Fruit fly (Drosophila melanogaster) whole organism, wandering third instar larva: Measurements from ENCODE around the gene osa.

Experiments used
- Abd-B ChIP-seq: fragments of >200 bp; optimal IDR thresholded peaks from 2 replicates; lab custom pipeline; 2017; ENCODE audit warnings: missing biosample characterization, missing genetic modification characterization
- CG32264 ChIP-seq: fragments of 200-800 bp; sonication (Bioruptor generic); optimal IDR thresholded peaks from 2 replicates; lab custom pipeline; 2016; ENCODE audit warnings: missing biosample characterization, missing genetic modification characterization
- CG9705 ChIP-seq: fragments of 200-800 bp; sonication (Bioruptor generic); optimal IDR thresholded peaks from 2 replicates; lab custom pipeline; 2018; ENCODE audit warnings: missing biosample characterization, mild to moderate bottlenecking, missing genetic modification characterization
- CrebA ChIP-seq: fragments of 200-800 bp; sonication (Bioruptor generic); optimal IDR thresholded peaks from 2 replicates; lab custom pipeline; 2016; ENCODE audit warnings: missing biosample characterization, mild to moderate bottlenecking, missing genetic modification characterization, borderline replicate concordance
- Dfd ChIP-seq: fragments of >200 bp; optimal IDR thresholded peaks from 2 replicates; lab custom pipeline; 2017; ENCODE audit warnings: missing biosample characterization, missing genetic modification characterization
- Dif ChIP-seq: fragments of 200-275, 200-300 bp; sonication (Bioruptor generic); optimal IDR thresholded peaks from 2 replicates; lab custom pipeline; 2018; ENCODE audit warnings: missing biosample characterization, missing genetic modification characterization; ENCODE audit not compliant: partially characterized antibody
- GATAd ChIP-seq: sonication (Bioruptor generic); optimal IDR thresholded peaks from 2 replicates; lab custom pipeline; 2016; ENCODE audit warnings: missing biosample characterization, missing genetic modification characterization
- HLH106 ChIP-seq: fragments of 200-800 bp; optimal IDR thresholded peaks from 3 replicates; lab custom pipeline; 2019; ENCODE audit warnings: missing biosample characterization, mild to moderate bottlenecking, missing genetic modification characterization, moderate library complexity
- Hnf4 ChIP-seq: fragments of 200-800 bp; sonication (Bioruptor generic); optimal IDR thresholded peaks from 2 replicates; lab custom pipeline; 2016; ENCODE audit warnings: missing biosample characterization, mild to moderate bottlenecking, missing genetic modification characterization
- Hr78 ChIP-seq: fragments of >200 bp; optimal IDR thresholded peaks from 2 replicates; lab custom pipeline; 2017; ENCODE audit warnings: missing biosample characterization, missing genetic modification characterization
- Hr83 ChIP-seq: fragments of 200-300 bp; sonication (Bioruptor generic); optimal IDR thresholded peaks from 2 replicates; lab custom pipeline; 2016; ENCODE audit warnings: missing biosample characterization, mild to moderate bottlenecking, missing genetic modification characterization, moderate library complexity; ENCODE audit not compliant: poor library complexity, severe bottlenecking
- Jra ChIP-seq: sonication (Bioruptor generic); optimal IDR thresholded peaks from 2 replicates; lab custom pipeline; 2016; ENCODE audit warnings: missing biosample characterization, missing genetic modification characterization
- Mio ChIP-seq: sonication (Bioruptor generic); optimal IDR thresholded peaks from 2 replicates; lab custom pipeline; 2016; ENCODE audit warnings: missing biosample characterization, missing genetic modification characterization
- Myc ChIP-seq: fragments of >200 bp; optimal IDR thresholded peaks from 2 replicates; lab custom pipeline; 2017
- N ChIP-seq: fragments of >200 bp; optimal IDR thresholded peaks from 2 replicates; lab custom pipeline; 2018; ENCODE audit warnings: missing biosample characterization, missing external identifiers, missing genetic modification characterization
- OdsH ChIP-seq: fragments of 200-800 bp; sonication (Bioruptor generic); optimal IDR thresholded peaks from 2 replicates; lab custom pipeline; 2016; ENCODE audit warnings: missing biosample characterization, mild to moderate bottlenecking, missing genetic modification characterization
- Rel ChIP-seq, 2 experiments: fragments of 200-800 bp; sonication (Bioruptor generic) in 1 of 2; optimal IDR thresholded peaks; 2 replicates in 1 of 2; 3 replicates in 1 of 2; lab custom pipeline; 2016 to 2019; ENCODE audit warnings: mild to moderate bottlenecking in 2 of 2, missing biosample characterization in 2 of 2, missing genetic modification characterization in 2 of 2, moderate library complexity in 1 of 2
- Sp1 ChIP-seq: fragments of 200-800 bp; sonication (Bioruptor generic); optimal IDR thresholded peaks from 3 replicates; lab custom pipeline; 2019; ENCODE audit warnings: missing biosample characterization, mild to moderate bottlenecking, missing genetic modification characterization, moderate library complexity
- Vsx2 ChIP-seq: fragments of 200-300, 225-300 bp; sonication (Bioruptor generic); optimal IDR thresholded peaks from 2 replicates; lab custom pipeline; 2018; ENCODE audit warnings: missing biosample characterization, missing genetic modification characterization; ENCODE audit not compliant: partially characterized antibody
- br ChIP-seq: fragments of 200-800 bp; sonication (Bioruptor generic); optimal IDR thresholded peaks from 2 replicates; lab custom pipeline; 2016; ENCODE audit warnings: missing biosample characterization, missing genetic modification characterization
- brk ChIP-seq: fragments of 200-800 bp; sonication (Bioruptor generic); optimal IDR thresholded peaks from 2 replicates; lab custom pipeline; 2016; ENCODE audit warnings: missing biosample characterization, mild to moderate bottlenecking, missing genetic modification characterization
- dl ChIP-seq, 2 experiments: fragments of 175-275, 200-275 bp in 1 of 2; fragments of 200-275 bp in 1 of 2; sonication (Bioruptor generic); optimal IDR thresholded peaks; lab custom pipeline; 2018; ENCODE audit warnings: mild to moderate bottlenecking in 2 of 2, missing biosample characterization in 2 of 2, missing genetic modification characterization in 2 of 2, moderate library complexity in 2 of 2; ENCODE audit not compliant: partially characterized antibody in 2 of 2, insufficient read depth in 1 of 2
- dmrt93B ChIP-seq: fragments of 200-800 bp; sonication (Bioruptor generic); optimal IDR thresholded peaks from 2 replicates; lab custom pipeline; 2018; ENCODE audit warnings: missing biosample characterization, mild to moderate bottlenecking, missing genetic modification characterization
- dsf ChIP-seq: sonication (Bioruptor generic); optimal IDR thresholded peaks from 2 replicates; lab custom pipeline; 2016; ENCODE audit warnings: missing biosample characterization, missing genetic modification characterization, borderline replicate concordance
- ey ChIP-seq: fragments of 200-800 bp; sonication (Bioruptor generic); optimal IDR thresholded peaks from 2 replicates; lab custom pipeline; 2016; ENCODE audit warnings: missing biosample characterization, missing genetic modification characterization
- foxo ChIP-seq, 2 experiments: fragments of 200-800 bp; sonication (Bioruptor generic); optimal IDR thresholded peaks; 2 replicates in 1 of 2; 3 replicates in 1 of 2; lab custom pipeline; 2016 to 2017; ENCODE audit warnings: missing biosample characterization in 2 of 2, missing genetic modification characterization in 2 of 2
- fru ChIP-seq: fragments of 200-800 bp; sonication (Bioruptor generic); optimal IDR thresholded peaks from 3 replicates; lab custom pipeline; 2016; ENCODE audit warnings: missing biosample characterization, mild to moderate bottlenecking, missing genetic modification characterization
- h ChIP-seq: fragments of 200-800 bp; sonication (Bioruptor generic); optimal IDR thresholded peaks from 3 replicates; lab custom pipeline; 2016; ENCODE audit warnings: missing biosample characterization, mild to moderate bottlenecking, missing genetic modification characterization
- jim ChIP-seq: fragments of 175-275, 200-325 bp; sonication (Bioruptor generic); optimal IDR thresholded peaks from 2 replicates; lab custom pipeline; 2016; ENCODE audit warnings: missing biosample characterization, mild to moderate bottlenecking, missing genetic modification characterization
- lola ChIP-seq: fragments of >200 bp; optimal IDR thresholded peaks from 2 replicates; lab custom pipeline; 2017; ENCODE audit warnings: missing biosample characterization, missing genetic modification characterization
- pan ChIP-seq: fragments of >200 bp; optimal IDR thresholded peaks from 2 replicates; lab custom pipeline; 2017
- psq ChIP-seq: fragments of 200-800 bp; sonication (Bioruptor generic); optimal IDR thresholded peaks from 3 replicates; lab custom pipeline; 2017; ENCODE audit warnings: missing biosample characterization, mild to moderate bottlenecking, missing genetic modification characterization, moderate library complexity
- rgr ChIP-seq: fragments of 200-800 bp; sonication (Bioruptor generic); optimal IDR thresholded peaks from 3 replicates; lab custom pipeline; 2016; ENCODE audit warnings: missing biosample characterization, mild to moderate bottlenecking, missing genetic modification characterization
- sage ChIP-seq: fragments of 200-800 bp; sonication (Bioruptor generic); optimal IDR thresholded peaks from 2 replicates; lab custom pipeline; 2016; ENCODE audit warnings: missing biosample characterization, mild to moderate bottlenecking, missing genetic modification characterization
- sv ChIP-seq: fragments of 200-800 bp; sonication (Bioruptor generic); optimal IDR thresholded peaks from 3 replicates; lab custom pipeline; 2016; ENCODE audit warnings: missing biosample characterization, missing genetic modification characterization
- tai ChIP-seq: sonication (Bioruptor generic); optimal IDR thresholded peaks from 2 replicates; lab custom pipeline; 2016; ENCODE audit warnings: missing biosample characterization, missing genetic modification characterization
- usp ChIP-seq: fragments of >200 bp; optimal IDR thresholded peaks from 2 replicates; lab custom pipeline; 2017; ENCODE audit warnings: missing biosample characterization, missing genetic modification characterization
- woc ChIP-seq: sonication (Bioruptor generic); optimal IDR thresholded peaks from 2 replicates; lab custom pipeline; 2016; ENCODE audit warnings: missing biosample characterization, mild to moderate bottlenecking, missing genetic modification characterization

Gene osa

DNA sequence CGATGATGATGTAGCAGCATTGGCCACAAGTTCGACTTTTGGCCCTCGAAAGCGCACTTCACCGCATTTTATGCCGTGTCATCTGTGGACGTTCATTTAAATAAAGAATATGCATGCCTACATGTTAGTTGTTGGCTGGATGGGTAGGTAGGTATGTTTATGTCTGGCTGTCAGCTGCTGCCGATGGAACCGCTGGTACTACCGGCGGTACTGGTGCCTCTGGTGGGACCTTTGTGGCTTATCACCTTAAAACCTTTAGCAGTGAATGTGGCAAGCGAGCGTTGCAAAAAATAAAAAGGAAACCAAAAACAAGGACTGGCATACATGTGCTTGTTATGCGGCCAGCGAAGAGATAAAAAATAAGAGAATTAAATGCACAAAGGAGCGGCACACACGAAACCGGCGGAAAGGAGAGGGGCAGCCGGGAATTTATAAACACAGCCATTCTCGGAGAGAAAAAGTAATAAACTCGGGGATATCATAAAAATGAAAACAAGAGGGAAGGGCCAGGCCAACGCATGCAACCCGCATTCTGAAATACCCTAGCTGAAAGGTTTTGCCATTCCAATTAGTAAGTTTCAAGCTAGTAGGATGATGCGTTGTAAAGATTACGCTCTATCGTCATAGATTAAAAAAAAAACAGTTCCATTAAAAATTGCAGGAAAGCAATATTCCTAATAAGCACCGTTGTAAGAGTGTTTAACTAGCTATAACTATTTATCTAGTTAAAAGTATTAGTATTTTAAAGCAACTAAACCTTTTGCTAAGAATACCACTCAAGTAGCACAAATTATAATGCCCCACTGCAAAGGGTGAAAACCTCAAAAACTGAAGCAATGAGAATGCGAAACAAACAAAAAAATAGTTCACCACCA lies 15.9 kb downstream of the osa start:
- TF ChIP-seq CrebA (GFP tag; lab: Kevin White, UChicago) (peak; percentile 21), usp (GFP tag; lab: Kevin White, UChicago) (no peak), Dif (GFP tag; lab: Kevin White, UChicago) (no peak), dl (GFP tag; optimal IDR thresholded peaks at IDR 0.05; lab: Kevin White, UChicago; ENCODE audit: insufficient read depth in 1 of 2, partially characterized antibody in 2 of 2) (no peak), HLH106 (tag; lab: Kevin White, UChicago) (peak; percentile 52), Rel (GFP tag; optimal IDR thresholded peaks at IDR 0.05; lab: Kevin White, UChicago) (no peak), Rel (tag; optimal IDR thresholded peaks at IDR 0.05; lab: Kevin White, UChicago) (peak; percentile 60), brk (GFP tag; lab: Kevin White, UChicago) (no peak), fru (peak; percentile 66), CG9705 (no peak), sv (GFP tag; lab: Kevin White, UChicago) (no peak), CG32264 (GFP tag; lab: Kevin White, UChicago) (no peak), Abd-B (no peak), rgr (GFP tag; lab: Kevin White, UChicago) (peak; percentile 35), dsf (GFP tag; lab: Kevin White, UChicago) (no peak), psq (GFP tag; lab: Kevin White, UChicago) (peak; percentile 46), Hnf4 (GFP tag; lab: Kevin White, UChicago) (no peak), dmrt93B (peak; percentile 5), jim (GFP tag; lab: Kevin White, UChicago) (no peak), Vsx2 (GFP tag; lab: Kevin White, UChicago) (no peak), Dfd (no peak), woc (GFP tag; lab: Kevin White, UChicago) (peak; percentile 44), lola (GFP tag; lab: Kevin White, UChicago) (no peak), br (peak; percentile 41), tai (no peak), Myc (lab: Kevin White, UChicago) (no peak), Hr83 (GFP tag; lab: Kevin White, UChicago) (no peak), OdsH (GFP tag; lab: Kevin White, UChicago) (peak; percentile 56), h (GFP tag; lab: Kevin White, UChicago) (peak; percentile 54), Jra (GFP tag; lab: Kevin White, UChicago) (no peak), Hr78 (GFP tag; lab: Kevin White, UChicago) (no peak), pan (no peak), ey (GFP tag; lab: Kevin White, UChicago) (peak; percentile 69), GATAd (GFP tag; lab: Kevin White, UChicago) (no peak), Mio (GFP tag; lab: Kevin White, UChicago) (no peak), N (GFP tag; lab: Kevin White, UChicago) (no peak), Sp1 (peak; percentile 35), sage (GFP tag; lab: Kevin White, UChicago) (no peak), foxo (GFP tag; optimal IDR thresholded peaks at IDR 0.05; lab: Kevin White, UChicago) (peak in 1 of 2 experiments; percentile 75)
- TF ChIP-seq, all 38 proteins: peak for 14

DNA sequence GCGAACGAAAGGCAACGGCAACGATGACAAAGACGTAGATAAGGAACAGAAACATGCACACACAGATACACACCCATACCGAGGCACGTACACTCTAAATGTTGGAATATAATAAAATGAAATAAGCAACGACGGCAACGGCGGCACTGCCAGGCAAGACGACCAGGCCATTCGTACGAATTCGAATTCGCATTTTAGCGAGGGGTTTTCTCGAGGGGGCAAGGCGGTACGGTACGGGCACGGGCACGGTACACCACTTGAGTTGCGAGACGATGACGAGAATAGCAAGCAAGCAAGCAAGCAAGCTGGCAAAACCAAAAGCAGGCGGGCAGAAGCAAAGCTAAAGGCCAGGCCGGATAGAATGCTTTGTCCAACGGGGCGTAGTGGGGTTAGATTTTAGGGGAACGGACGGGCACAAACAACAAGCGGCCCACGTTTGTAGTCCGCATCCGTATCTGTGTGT lies 17.0 kb downstream of the osa start:
- peak in 1 of 2 experiments; percentile 8 for TF ChIP-seq foxo (GFP tag; optimal IDR thresholded peaks at IDR 0.05; lab: Kevin White, UChicago)
- TF ChIP-seq Mio (GFP tag; lab: Kevin White, UChicago): no peak
- TF ChIP-seq OdsH (GFP tag; lab: Kevin White, UChicago): no peak
- TF ChIP-seq CrebA (GFP tag; lab: Kevin White, UChicago): peak; percentile 91
- no peak for TF ChIP-seq ey (GFP tag; lab: Kevin White, UChicago)
- peak; percentile 28 for TF ChIP-seq br
- peak; percentile 30 for TF ChIP-seq fru
- no peak for TF ChIP-seq Dfd
- TF ChIP-seq Dif (GFP tag; lab: Kevin White, UChicago): peak; percentile 80
- no peak for TF ChIP-seq jim (GFP tag; lab: Kevin White, UChicago)
- peak; percentile 72 for TF ChIP-seq Rel (GFP tag; optimal IDR thresholded peaks at IDR 0.05; lab: Kevin White, UChicago)
- TF ChIP-seq Rel (tag; optimal IDR thresholded peaks at IDR 0.05; lab: Kevin White, UChicago): peak; percentile 86
- TF ChIP-seq dsf (GFP tag; lab: Kevin White, UChicago): no peak
- TF ChIP-seq Myc (lab: Kevin White, UChicago): no peak
- TF ChIP-seq N (GFP tag; lab: Kevin White, UChicago): peak; percentile 15
- TF ChIP-seq Sp1: peak; percentile 21
- peak; percentile 63 for TF ChIP-seq Hnf4 (GFP tag; lab: Kevin White, UChicago)
- TF ChIP-seq rgr (GFP tag; lab: Kevin White, UChicago): peak; percentile 53
- peak; percentile 63 for TF ChIP-seq Jra (GFP tag; lab: Kevin White, UChicago)
- TF ChIP-seq Hr83 (GFP tag; lab: Kevin White, UChicago): peak; percentile 93
- TF ChIP-seq usp (GFP tag; lab: Kevin White, UChicago): no peak
- TF ChIP-seq tai: no peak
- peak; percentile 24 for TF ChIP-seq HLH106 (tag; lab: Kevin White, UChicago)
- no peak for TF ChIP-seq lola (GFP tag; lab: Kevin White, UChicago)
- peak in 1 of 2 experiments; percentile 15 for TF ChIP-seq dl (GFP tag; optimal IDR thresholded peaks at IDR 0.05; lab: Kevin White, UChicago; ENCODE audit: insufficient read depth in 1 of 2, partially characterized antibody in 2 of 2)
- peak; percentile 59 for TF ChIP-seq h (GFP tag; lab: Kevin White, UChicago)
- no peak for TF ChIP-seq dmrt93B
- TF ChIP-seq GATAd (GFP tag; lab: Kevin White, UChicago): no peak
- TF ChIP-seq Hr78 (GFP tag; lab: Kevin White, UChicago): no peak
- no peak for TF ChIP-seq Abd-B
- TF ChIP-seq CG32264 (GFP tag; lab: Kevin White, UChicago): peak; percentile 34
- no peak for TF ChIP-seq sv (GFP tag; lab: Kevin White, UChicago)
- no peak for TF ChIP-seq sage (GFP tag; lab: Kevin White, UChicago)
- no peak for TF ChIP-seq pan
- peak; percentile 79 for TF ChIP-seq psq (GFP tag; lab: Kevin White, UChicago)
- TF ChIP-seq CG9705: no peak
- TF ChIP-seq brk (GFP tag; lab: Kevin White, UChicago): no peak
- TF ChIP-seq Vsx2 (GFP tag; lab: Kevin White, UChicago): no peak
- TF ChIP-seq woc (GFP tag; lab: Kevin White, UChicago): no peak
- TF ChIP-seq, all 38 proteins: peak for 17
